Worm (Caenorhabditis elegans) whole organism, late embryonic: ENCODE data around the gene Y59C2A.1.

Experiments used
- C08G9.2 ChIP-seq: sonication (generic microtip); optimal IDR thresholded peaks from 2 replicates; lab custom pipeline; 2016; ENCODE audit warnings: mild to moderate bottlenecking, missing genetic modification characterization, moderate library complexity, missing compliant biosample characterization
- K02D7.2 ChIP-seq: sonication (generic microtip); optimal IDR thresholded peaks from 2 replicates; lab custom pipeline; 2017; ENCODE audit warnings: mild to moderate bottlenecking, missing genetic modification characterization, missing compliant biosample characterization
- T23F11.4 ChIP-seq: fragments of 200-800 bp; sonication (Bioruptor generic); optimal IDR thresholded peaks from 2 replicates; lab custom pipeline; 2018; ENCODE audit warnings: mild to moderate bottlenecking, missing genetic modification characterization, missing compliant biosample characterization
- ahr-1 ChIP-seq: sonication (generic microtip); optimal IDR thresholded peaks from 2 replicates; lab custom pipeline; 2016; ENCODE audit warnings: missing genetic modification characterization, missing compliant biosample characterization
- ama-1 ChIP-seq: fragments of 150-350 bp; optimal IDR thresholded peaks from 2 replicates; lab custom pipeline; 2014
- ceh-14 ChIP-seq: sonication (generic microtip); optimal IDR thresholded peaks from 2 replicates; lab custom pipeline; 2016; ENCODE audit warnings: missing genotype, missing genetic modification characterization, missing compliant biosample characterization
- ceh-2 ChIP-seq: sonication (generic microtip); optimal IDR thresholded peaks from 2 replicates; lab custom pipeline; 2016; ENCODE audit warnings: missing genotype, missing genetic modification characterization, missing compliant biosample characterization
- ceh-31 ChIP-seq: sonication (generic microtip); optimal IDR thresholded peaks from 2 replicates; lab custom pipeline; 2016; ENCODE audit warnings: missing genetic modification characterization, missing compliant biosample characterization
- ceh-34 ChIP-seq: sonication (generic microtip); optimal IDR thresholded peaks from 2 replicates; lab custom pipeline; 2016; ENCODE audit warnings: mild to moderate bottlenecking, missing genetic modification characterization, missing compliant biosample characterization
- ceh-48 ChIP-seq: sonication (generic microtip); optimal IDR thresholded peaks from 2 replicates; lab custom pipeline; 2016; ENCODE audit warnings: missing genetic modification characterization, inconsistent platforms, missing compliant biosample characterization
- ceh-6 ChIP-seq: fragments of 200-800 bp; sonication (Bioruptor generic); optimal IDR thresholded peaks from 2 replicates; lab custom pipeline; 2018; ENCODE audit warnings: mild to moderate bottlenecking, missing genetic modification characterization, missing compliant biosample characterization
- dmd-4 ChIP-seq: sonication (generic microtip); optimal IDR thresholded peaks from 2 replicates; lab custom pipeline; 2016; ENCODE audit warnings: borderline replicate concordance, missing genetic modification characterization, missing compliant biosample characterization
- dve-1 ChIP-seq: sonication (generic microtip); optimal IDR thresholded peaks from 2 replicates; lab custom pipeline; 2017; ENCODE audit warnings: antibody characterized with exemption, mild to moderate bottlenecking, missing genetic modification characterization, missing compliant biosample characterization
- elt-2 ChIP-seq: sonication (generic microtip); optimal IDR thresholded peaks from 2 replicates; lab custom pipeline; 2016; ENCODE audit warnings: missing genetic modification reagents, missing genetic modification characterization, missing compliant biosample characterization
- elt-4 ChIP-seq: sonication (generic microtip); optimal IDR thresholded peaks from 2 replicates; lab custom pipeline; 2016; ENCODE audit warnings: missing genetic modification characterization, missing compliant biosample characterization
- ets-4 ChIP-seq: sonication (generic microtip); optimal IDR thresholded peaks from 2 replicates; lab custom pipeline; 2016; ENCODE audit warnings: missing genetic modification characterization, missing compliant biosample characterization
- fax-1 ChIP-seq: sonication (generic microtip); optimal IDR thresholded peaks from 2 replicates; lab custom pipeline; 2016; ENCODE audit warnings: missing genotype, missing genetic modification characterization, missing compliant biosample characterization
- fkh-10 ChIP-seq: fragments of 150-350 bp; optimal IDR thresholded peaks from 2 replicates; lab custom pipeline; 2014; ENCODE audit warnings: missing biosample characterization, missing genetic modification reagents, missing genetic modification characterization
- fkh-6 ChIP-seq: sonication (generic microtip); optimal IDR thresholded peaks from 2 replicates; lab custom pipeline; 2016; ENCODE audit warnings: missing genetic modification characterization, missing compliant biosample characterization
- hlh-13 ChIP-seq: fragments of 200-800 bp; sonication (Bioruptor generic); optimal IDR thresholded peaks from 2 replicates; lab custom pipeline; 2018; ENCODE audit warnings: mild to moderate bottlenecking, missing genetic modification characterization, missing compliant biosample characterization
- hlh-15 ChIP-seq: sonication (generic microtip); optimal IDR thresholded peaks from 2 replicates; lab custom pipeline; 2016; ENCODE audit warnings: missing genetic modification characterization, missing compliant biosample characterization
- hlh-6 ChIP-seq: sonication (generic microtip); optimal IDR thresholded peaks from 2 replicates; lab custom pipeline; 2016; ENCODE audit warnings: missing genotype, missing genetic modification characterization, missing compliant biosample characterization
- hlh-8 ChIP-seq: sonication (generic microtip); optimal IDR thresholded peaks from 2 replicates; lab custom pipeline; 2016; ENCODE audit warnings: missing genotype, missing genetic modification characterization, missing compliant biosample characterization
- madf-2 ChIP-seq: sonication (generic microtip); optimal IDR thresholded peaks from 2 replicates; lab custom pipeline; 2017; ENCODE audit warnings: missing genetic modification characterization, missing compliant biosample characterization
- nfya-1 ChIP-seq: sonication (generic microtip); optimal IDR thresholded peaks from 2 replicates; lab custom pipeline; 2017; ENCODE audit warnings: missing genetic modification characterization, mild to moderate bottlenecking, missing compliant biosample characterization, antibody characterized with exemption, moderate library complexity
- nhr-11 ChIP-seq: fragments of 150-350 bp; optimal IDR thresholded peaks from 2 replicates; lab custom pipeline; 2014; ENCODE audit warnings: missing biosample characterization, missing genetic modification characterization
- pag-3 ChIP-seq: sonication (generic microtip); optimal IDR thresholded peaks from 2 replicates; lab custom pipeline; 2016; ENCODE audit warnings: missing compliant biosample characterization, missing genetic modification characterization, borderline replicate concordance
- pat-9 ChIP-seq: fragments of 200-800 bp; sonication (Bioruptor generic); optimal IDR thresholded peaks from 2 replicates; lab custom pipeline; 2018; ENCODE audit warnings: mild to moderate bottlenecking, missing genetic modification characterization, moderate library complexity, missing compliant biosample characterization
- pax-1 ChIP-seq: fragments of 150-350 bp; optimal IDR thresholded peaks from 2 replicates; lab custom pipeline; 2014; ENCODE audit warnings: missing biosample characterization, missing genetic modification characterization
- pqm-1 ChIP-seq: sonication (generic microtip); optimal IDR thresholded peaks from 2 replicates; lab custom pipeline; 2016; ENCODE audit warnings: missing genetic modification characterization, missing compliant biosample characterization
- sox-2 ChIP-seq: fragments of 200-800 bp; sonication (Bioruptor generic); IDR thresholded peaks from 2 replicates; pipeline ENCODE4 v1.3.6; 2022; ENCODE audit warnings: missing genetic modification reagents, missing genetic modification characterization, missing compliant biosample characterization
- tbx-2 ChIP-seq: sonication (generic microtip); optimal IDR thresholded peaks from 2 replicates; lab custom pipeline; 2016; ENCODE audit warnings: missing genetic modification characterization, missing compliant biosample characterization
- tbx-7 ChIP-seq: sonication (generic microtip); optimal IDR thresholded peaks from 2 replicates; lab custom pipeline; 2016; ENCODE audit warnings: missing genotype, missing genetic modification characterization, missing compliant biosample characterization
- unc-3 ChIP-seq, 2 experiments: fragments of 200-800 bp in 1 of 2; sonication (Bioruptor generic) in 1 of 2; sonication (generic microtip) in 1 of 2; conservative IDR thresholded peaks in 1 of 2; optimal IDR thresholded peaks in 1 of 2; 2 replicates each; pipeline versions ENCODE4 v1.3.6 to Lab custom; 2016 to 2022; ENCODE audit warnings: missing compliant biosample characterization in 2 of 2, missing genetic modification characterization in 2 of 2, missing genetic modification reagents in 1 of 2
- unc-42 ChIP-seq: sonication (generic microtip); optimal IDR thresholded peaks from 2 replicates; lab custom pipeline; 2016; ENCODE audit warnings: missing genotype, missing genetic modification characterization, missing compliant biosample characterization

Gene Y59C2A.1

ce11 chrII:2191383-2191782 lies 16.5 kb upstream of the Y59C2A.1 start:
- TF ChIP-seq fax-1 (tag; lab: Kevin White, UChicago), result no peak
- TF ChIP-seq pqm-1, result no peak
- TF ChIP-seq tbx-2, result no peak
- TF ChIP-seq elt-4, result no peak
- TF ChIP-seq pat-9 (tag; lab: Kevin White, UChicago), result no peak
- no peak for TF ChIP-seq ceh-2 (tag; lab: Kevin White, UChicago)
- no peak for TF ChIP-seq C08G9.2
- TF ChIP-seq nhr-11, result no peak
- TF ChIP-seq sox-2 (GFP tag; lab: Robert Waterston, UW), result no peak

ce11 chrII:2192267-2192666 lies 15.6 kb upstream of the Y59C2A.1 start:
- TF ChIP-seq tbx-7 (tag; lab: Kevin White, UChicago) (no peak), fkh-10 (GFP tag; lab: Kevin White, UChicago) (no peak), ceh-6 (GFP tag; lab: Kevin White, UChicago) (no peak), tbx-2 (no peak), madf-2 (tag; lab: Kevin White, UChicago) (no peak), ceh-48 (peak; percentile 44)

ce11 chrII:2195541-2195940 lies 12.4 kb upstream of the Y59C2A.1 start:
- peak; percentile 14 for TF ChIP-seq dve-1 (tag; lab: Kevin White, UChicago)
- no peak for TF ChIP-seq unc-3 (GFP tag; conservative IDR thresholded peaks at IDR 0.05; lab: Robert Waterston, UW)
- no peak for TF ChIP-seq unc-3 (tag; optimal IDR thresholded peaks at IDR 0.05; lab: Kevin White, UChicago)
- no peak for TF ChIP-seq K02D7.2 (tag; lab: Kevin White, UChicago)
- TF ChIP-seq ama-1 (lab: Kevin White, UChicago), result no peak
- no peak for TF ChIP-seq hlh-6 (tag; lab: Kevin White, UChicago)
- TF ChIP-seq pax-1 (tag; lab: Kevin White, UChicago), result no peak
- TF ChIP-seq unc-42 (tag; lab: Kevin White, UChicago), result peak; percentile 53
- no peak for TF ChIP-seq ceh-2 (tag; lab: Kevin White, UChicago)
- no peak for TF ChIP-seq hlh-13 (GFP tag; lab: Kevin White, UChicago)
- TF ChIP-seq pag-3 (tag; lab: Kevin White, UChicago), result no peak
- peak; percentile 47 for TF ChIP-seq ceh-31 (tag; lab: Kevin White, UChicago)
- TF ChIP-seq pat-9 (tag; lab: Kevin White, UChicago), result no peak
- TF ChIP-seq hlh-8, result no peak
- peak; percentile 27 for TF ChIP-seq ceh-34 (tag; lab: Kevin White, UChicago)
- TF ChIP-seq nfya-1 (tag; lab: Kevin White, UChicago), result peak; percentile 40
- no peak for TF ChIP-seq ceh-14 (tag; lab: Kevin White, UChicago)
- no peak for TF ChIP-seq T23F11.4 (GFP tag; lab: Kevin White, UChicago)
- no peak for TF ChIP-seq tbx-7 (tag; lab: Kevin White, UChicago)
- TF ChIP-seq ets-4 (tag; lab: Kevin White, UChicago), result no peak
- TF ChIP-seq fkh-6 (tag; lab: Kevin White, UChicago), result no peak
- peak; percentile 9 for TF ChIP-seq elt-2
- no peak for TF ChIP-seq hlh-15 (tag; lab: Kevin White, UChicago)
- no peak for TF ChIP-seq dmd-4 (tag; lab: Kevin White, UChicago)
- peak; percentile 52 for TF ChIP-seq tbx-2

ce11 chrII:2196742-2197141 lies 11.2 kb upstream of the Y59C2A.1 start:
- TF ChIP-seq ahr-1 (tag; lab: Kevin White, UChicago), result no peak
